Fruit fly (Drosophila melanogaster): ENCODE data around the gene Kua.

The Kua gene

DNA sequence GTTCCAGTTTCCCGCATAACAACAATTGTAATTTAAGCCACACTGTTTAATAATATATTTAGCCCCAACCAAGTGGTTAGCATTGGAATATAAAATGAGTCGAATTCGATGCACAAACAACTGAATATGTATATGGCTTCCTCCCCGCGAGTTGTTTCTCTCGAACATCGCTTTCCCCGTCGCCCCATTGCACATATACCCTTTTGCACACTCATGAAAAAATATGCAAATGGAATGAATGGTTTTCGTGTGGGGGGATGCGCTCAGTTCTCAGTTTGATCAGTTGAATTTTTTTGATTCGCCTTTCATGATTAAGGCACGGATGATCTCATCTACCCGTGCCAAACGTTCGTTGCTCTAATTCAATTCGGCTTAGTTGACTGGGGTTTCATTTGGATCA, 16.6 kb upstream of the Kua start:
- TF ChIP-seq CG17801 (GFP tag; optimal IDR thresholded peaks at IDR 0.05; ENCODE audit: partially characterized antibody) = no peak

DNA sequence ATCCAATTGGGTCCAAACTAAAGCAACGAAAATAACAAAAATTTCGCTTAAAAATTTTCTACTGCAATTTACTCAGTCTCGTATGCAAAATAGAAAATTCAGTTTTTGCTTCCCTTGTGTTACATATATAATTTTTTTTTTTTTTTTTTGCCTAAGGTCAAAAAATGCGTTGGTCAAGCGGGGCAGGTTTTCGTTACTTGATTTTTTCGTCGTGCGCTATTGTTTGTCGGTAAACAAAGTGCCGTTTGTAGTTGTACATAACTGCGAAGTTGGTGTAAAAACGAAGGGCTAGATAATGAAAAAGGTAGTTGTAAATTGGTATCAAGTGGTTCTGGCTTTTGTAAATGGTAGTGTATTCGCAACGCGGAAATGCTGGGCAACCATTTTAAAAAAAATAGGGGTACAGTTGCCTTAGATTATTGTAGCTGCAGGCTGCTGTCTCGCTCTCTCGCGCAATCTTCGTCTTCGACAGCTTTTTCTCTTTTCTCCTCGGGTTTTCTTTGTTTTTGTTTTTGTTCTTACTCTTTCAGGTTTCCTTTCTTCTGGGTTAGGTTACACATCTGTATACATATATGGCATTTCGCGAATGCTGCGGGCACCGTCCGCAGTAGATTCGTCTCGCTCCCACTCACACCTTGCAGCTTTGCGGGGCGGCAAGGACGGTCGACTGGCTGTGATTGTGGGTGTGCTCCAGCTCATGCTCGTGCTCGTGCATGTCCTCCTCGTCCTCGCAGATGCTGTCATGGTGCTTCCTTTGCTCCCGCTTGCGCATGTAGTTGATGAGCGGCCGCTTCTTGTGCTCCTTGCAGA, 15.0 kb upstream of the Kua start:
- no peak for TF ChIP-seq CG17801 (GFP tag; optimal IDR thresholded peaks at IDR 0.05; ENCODE audit: partially characterized antibody)

DNA sequence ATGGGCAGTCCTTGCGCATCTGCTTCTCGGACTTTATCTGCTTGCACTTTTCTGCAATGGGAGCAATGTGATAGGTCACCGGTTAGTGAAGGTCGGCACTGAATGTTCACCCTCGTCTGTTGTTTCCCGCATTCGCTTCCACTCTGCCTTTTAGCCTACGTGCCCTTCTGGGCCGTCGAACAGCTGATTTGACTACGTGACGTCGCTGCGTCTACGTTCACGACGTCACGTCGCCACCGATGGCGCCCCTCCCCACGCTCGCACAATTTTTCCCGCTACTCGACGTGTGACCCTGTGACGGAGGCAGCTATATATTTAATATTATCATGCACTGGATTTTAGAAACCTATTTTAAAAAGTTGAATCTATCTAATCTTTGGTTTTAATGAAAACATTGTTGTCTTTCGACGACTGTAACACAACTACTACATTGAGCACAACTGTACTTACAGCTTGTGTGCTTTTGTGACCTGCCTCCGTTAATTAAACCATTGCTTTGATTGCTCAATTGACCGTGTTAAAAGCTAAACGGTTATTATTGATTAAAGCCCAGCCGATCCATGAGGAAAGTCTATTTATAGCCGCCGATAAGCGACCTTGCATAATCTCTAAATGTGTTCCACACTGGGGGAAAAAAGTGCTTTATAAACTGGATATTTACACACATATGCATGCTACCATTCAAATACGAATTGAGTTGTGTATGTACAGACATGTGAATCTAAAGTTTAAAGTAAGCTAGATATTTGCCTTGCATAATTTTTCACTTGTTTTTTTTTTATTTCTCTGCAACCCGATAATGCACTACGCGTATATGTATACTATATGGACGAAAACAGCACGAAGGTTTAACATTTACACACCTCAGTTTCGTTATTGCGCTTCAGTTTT, 14.2 kb upstream of the Kua start:
- no peak for TF ChIP-seq CG17801 (GFP tag; optimal IDR thresholded peaks at IDR 0.05; ENCODE audit: partially characterized antibody)

DNA sequence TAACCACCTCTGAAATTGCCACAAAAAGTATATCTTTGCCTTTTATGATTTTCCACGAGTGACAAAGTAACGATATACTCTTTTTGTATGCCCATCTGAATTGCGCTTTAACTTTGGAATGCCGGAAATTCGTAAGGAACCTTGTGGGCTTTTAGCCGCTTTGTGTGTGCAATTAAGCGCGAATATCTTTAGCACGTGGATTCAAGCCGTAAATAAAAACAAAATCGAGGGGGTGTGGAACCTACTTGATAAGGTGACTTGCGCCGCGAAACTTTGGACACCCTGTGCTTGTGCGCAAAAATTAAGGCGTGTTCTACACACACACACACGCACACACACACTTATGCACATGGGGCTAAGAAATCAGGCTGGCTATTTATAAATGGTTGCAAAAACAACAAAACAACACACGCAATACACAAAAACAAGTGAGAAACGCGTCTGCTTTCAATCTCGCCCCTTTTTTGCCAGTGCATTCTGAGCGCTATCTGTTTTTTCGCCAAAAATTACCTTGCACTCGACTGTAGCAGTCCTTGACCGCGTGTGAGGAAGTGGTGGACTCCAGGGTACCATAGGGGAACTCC, 13.2 kb upstream of the Kua start:
- no peak for TF ChIP-seq CG17801 (GFP tag; optimal IDR thresholded peaks at IDR 0.05; ENCODE audit: partially characterized antibody)

DNA sequence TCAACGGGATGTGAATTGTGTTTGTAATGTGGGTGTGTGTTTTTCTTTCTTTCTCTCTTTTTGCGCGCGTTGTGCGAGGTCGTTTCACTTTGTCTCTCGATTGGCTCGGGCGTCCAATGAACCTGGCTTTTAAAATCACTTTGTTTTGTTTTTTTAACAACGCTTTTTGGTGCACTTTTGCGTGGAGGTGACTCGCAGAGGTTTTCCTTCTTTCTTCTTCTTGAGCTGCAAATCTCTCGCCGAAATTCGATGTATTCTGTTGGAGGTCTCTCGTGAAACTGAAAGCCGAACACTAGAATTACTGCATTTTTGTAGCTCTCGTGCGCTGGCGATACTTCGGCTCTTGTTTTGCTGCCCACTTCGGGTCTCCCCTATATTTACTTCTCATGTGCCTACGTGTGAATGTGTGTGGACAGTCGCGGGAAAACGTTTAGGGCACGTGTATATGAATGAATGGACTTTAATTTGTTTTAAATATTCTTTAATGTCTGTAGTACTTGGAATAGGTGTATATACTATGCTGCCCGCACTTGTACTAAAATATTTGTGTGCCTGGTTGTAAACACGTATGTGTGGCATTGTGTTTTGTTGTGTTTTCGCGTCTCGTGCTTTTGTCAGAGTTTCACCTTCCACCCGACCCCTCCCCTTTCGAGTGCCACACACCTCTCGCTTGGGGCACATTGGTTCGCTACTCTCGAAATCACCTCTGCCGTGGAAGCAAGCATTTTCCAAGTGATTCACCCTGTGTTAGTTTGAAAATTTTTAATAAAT, 12.4 kb upstream of the Kua start, which contains the start of gene fok:
Gene fok (minus strand): TSS at position 286 of the 771 bp plus-strand sequence.
- peak; percentile 97 for TF ChIP-seq CG17801 (GFP tag; optimal IDR thresholded peaks at IDR 0.05; ENCODE audit: partially characterized antibody)

DNA sequence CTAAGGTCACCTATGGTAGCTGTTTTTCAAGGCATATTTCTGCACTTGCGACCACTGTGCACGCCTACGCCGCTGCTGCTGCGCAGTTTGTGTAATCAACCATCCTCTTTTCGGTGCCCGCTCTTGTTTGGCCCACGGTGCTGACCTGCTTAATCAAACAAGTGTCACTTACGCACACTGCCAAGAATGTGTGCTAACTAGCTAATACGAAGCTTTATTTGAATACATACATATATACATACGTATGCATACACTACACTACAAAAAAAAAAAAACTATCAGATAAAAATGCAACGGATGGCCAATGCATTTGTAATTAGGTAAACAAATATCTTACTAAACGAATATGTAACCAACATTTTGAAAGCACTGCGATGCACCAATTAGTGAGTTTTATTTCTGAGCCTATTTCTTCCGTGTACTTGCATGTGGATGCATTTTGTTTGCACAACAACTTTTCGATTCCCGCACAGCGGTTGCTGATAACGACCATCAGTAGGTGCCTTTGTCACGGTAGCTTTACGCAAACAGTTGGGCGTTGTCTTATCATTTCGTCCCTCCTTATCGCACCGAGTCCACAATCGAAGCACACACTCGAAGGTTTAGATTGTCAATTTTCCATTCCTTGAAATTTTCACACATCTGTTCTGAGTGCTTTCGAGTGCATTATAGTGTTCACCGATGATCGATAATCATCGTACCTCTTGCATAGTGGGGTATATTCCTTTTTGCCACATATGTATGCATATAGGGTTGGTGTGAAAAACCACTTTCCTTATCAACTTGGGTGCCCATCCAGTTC, 10.9 kb upstream of the Kua start:
- peak; percentile 36 for TF ChIP-seq CG17801 (GFP tag; optimal IDR thresholded peaks at IDR 0.05; ENCODE audit: partially characterized antibody)

DNA sequence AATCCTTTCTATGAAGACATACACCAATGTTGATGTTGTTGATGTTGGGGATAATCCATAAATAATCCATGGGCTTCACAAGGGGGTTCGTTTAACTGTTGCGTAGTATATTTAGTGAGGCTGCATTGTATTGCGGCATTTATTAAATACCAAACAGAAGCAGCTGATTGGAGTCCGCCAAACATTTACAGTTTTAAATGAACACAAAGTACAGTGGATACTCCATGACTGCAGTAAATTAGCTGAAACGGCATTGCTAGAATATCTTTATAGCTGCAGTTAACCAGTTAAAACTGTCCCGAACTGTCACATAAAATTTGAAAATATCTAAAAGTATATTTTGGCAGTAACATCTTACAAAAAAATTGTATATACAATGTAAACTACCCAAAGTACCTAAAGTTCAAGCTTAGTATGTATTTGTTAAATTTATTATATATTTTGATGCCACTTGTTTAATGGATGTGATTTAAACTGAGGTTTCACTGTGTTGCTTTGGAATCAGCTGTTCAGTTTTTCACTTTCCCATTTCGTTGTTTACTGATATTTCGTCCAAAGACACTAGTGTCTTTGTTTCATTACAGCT, 6.2 kb upstream of the Kua start, which contains the start of the genes CG10747 and Pyroxd1:
Gene CG10747 (minus strand): TSS at position 255 of the 586 bp plus-strand sequence.
Gene Pyroxd1 (plus strand): TSS at position 342 of the 586 bp plus-strand sequence.
- peak; percentile 99 for TF ChIP-seq CG17801 (GFP tag; optimal IDR thresholded peaks at IDR 0.05; ENCODE audit: partially characterized antibody)

DNA sequence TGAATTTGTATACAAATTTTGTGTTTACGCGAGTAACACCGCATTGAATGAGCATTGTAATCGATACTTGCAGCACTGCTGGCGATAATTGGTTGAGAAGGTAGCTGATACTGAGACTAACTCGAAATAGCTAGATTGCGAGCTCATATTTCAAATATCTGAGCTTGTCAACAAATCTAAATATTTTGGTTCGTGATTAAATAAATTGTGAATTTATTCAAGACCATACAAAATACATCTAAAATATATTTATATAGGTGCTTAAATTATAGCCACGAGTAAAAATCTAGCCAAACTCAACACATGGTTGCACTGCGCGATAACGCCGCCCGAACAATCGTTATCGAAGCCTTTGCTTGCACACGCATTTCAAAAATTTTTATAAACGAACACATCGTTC, 3.6 kb upstream of the Kua start, which contains the start of the genes Taf13 and nesd:
Gene Taf13 (minus strand): TSS at position 56 of the 400 bp plus-strand sequence.
Gene nesd (plus strand): TSS at position 179 of the 400 bp plus-strand sequence.
- peak; percentile 60 for TF ChIP-seq CG17801 (GFP tag; optimal IDR thresholded peaks at IDR 0.05; ENCODE audit: partially characterized antibody)

DNA sequence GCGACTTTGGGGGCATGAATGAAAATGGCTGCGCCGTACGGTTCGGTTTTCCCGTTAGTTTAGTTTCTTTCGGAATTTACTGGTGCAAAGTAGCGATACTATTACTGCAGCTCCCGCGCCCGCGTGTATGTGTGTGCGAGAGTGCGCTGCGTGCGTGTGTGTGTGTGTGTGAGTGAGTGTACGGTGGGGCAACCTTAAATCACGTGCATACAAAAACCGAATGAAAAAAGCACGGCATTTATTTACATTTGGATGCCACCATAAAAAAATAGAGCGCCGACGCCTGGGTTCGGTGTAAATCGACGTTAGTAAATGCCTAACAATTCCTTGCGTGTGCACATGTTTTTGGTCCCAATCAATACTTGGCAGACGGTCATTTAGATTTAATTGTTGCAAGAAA, 392 bp downstream of the Kua start:
- TF ChIP-seq CG17801 (GFP tag; optimal IDR thresholded peaks at IDR 0.05; ENCODE audit: partially characterized antibody) = no peak

DNA sequence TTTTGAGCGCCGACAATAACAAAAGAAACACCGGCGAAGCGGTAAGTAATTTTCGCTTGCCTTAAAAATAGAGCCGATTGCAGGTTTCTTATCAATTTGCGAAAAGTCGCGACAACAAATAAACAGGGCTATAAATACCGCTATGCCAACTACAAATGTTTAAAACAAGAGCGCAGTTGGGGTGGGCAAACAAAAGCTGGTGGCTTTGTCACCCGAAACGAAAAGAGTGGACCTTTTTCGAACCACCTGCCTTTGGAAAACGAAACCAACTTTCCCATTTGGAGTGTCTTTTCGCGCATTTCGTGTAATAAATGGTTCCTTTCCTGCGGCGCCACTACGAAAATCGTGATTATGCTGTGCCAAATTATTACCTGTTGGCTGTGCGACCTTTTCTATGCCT, 813 bp downstream of the Kua start:
- TF ChIP-seq CG17801 (GFP tag; optimal IDR thresholded peaks at IDR 0.05; ENCODE audit: partially characterized antibody) = no peak

DNA sequence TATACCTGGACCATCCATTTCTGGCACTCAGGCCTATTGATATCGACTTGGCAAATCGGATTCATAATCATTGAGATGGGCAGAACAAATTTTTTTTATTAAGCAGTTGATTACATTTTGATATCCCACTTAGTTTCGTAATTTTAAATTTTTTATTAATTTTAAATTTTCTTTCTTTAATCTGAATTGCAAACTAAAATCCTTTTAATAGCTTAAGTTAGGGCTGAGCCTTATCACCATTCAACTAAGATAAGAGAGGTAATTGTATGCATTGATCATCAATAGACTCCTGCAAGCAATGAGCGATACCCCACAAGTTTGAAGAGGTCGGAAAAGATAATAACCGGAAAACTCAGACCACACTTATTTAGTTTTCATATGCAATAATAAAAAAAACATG, 6.7 kb downstream of the Kua start, which contains the start of gene CG13970:
Gene CG13970 (minus strand): TSS at position 101 of the 400 bp plus-strand sequence.
- no peak for TF ChIP-seq CG17801 (GFP tag; optimal IDR thresholded peaks at IDR 0.05; ENCODE audit: partially characterized antibody)

DNA sequence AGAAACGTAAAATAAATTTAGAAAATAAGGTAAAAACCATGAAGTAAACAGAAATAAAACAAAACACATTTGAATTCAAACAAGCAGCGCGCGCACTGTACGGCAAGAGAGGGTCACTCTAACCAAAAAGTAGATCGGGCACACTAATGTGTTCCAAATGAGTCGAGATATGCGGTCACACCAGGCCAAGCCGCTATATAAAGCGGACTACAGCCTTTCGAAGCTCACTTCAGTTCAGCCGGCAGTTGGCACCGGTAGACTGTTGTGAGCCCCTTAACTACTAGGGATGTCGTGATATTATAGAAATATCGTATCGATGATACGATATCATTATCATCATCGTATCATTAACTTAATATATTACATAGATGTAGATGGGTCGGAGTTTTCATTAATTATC, 7.1 kb downstream of the Kua start:
- TF ChIP-seq CG17801 (GFP tag; optimal IDR thresholded peaks at IDR 0.05; ENCODE audit: partially characterized antibody) = peak; percentile 4

DNA sequence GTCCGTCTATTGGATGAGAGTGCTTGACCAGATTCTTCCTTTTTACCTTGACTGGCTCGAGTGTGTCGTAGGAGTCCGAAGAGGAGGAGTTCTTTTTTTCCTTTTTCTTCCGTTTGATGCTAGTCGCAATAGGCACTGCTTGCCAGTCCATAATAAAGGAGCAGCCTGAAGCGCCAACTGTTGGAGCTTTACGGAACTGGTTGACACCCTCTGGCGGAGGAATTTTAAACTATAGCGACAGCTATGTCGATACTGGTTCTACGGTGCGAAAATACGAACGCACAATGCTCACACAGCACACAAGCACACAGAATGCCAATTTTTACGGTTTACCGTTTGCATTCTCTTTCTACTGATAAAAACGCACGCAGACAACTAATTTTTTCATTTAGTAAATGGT, 9.2 kb downstream of the Kua start:
- TF ChIP-seq CG17801 (GFP tag; optimal IDR thresholded peaks at IDR 0.05; ENCODE audit: partially characterized antibody) = no peak
